In the genomic region with DNA sequence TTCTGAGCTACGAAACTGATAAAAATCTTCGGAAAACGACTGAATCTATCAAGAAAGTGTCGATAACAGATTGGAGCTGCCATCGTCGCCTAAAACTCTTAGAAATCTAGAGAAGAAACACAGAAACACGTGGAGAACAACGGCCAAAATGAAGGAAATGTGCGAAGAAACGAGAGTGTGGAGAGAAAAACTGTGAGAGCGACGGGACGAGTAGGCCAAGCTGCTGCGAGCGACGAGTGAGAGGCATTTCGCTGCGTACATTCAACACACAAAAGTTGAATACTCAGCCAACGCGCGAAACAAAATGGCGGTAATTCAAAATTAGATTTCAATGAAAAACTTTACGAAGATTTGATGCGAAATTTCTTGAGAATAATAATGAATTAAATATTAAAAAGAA, we compare ENCODE assay signal across 4 worm cellular contexts.
A peak's percentile ranks its signal among the peaks of the same experiment; 100 is the strongest.
TF ChIP-seq lines count a peak whose summit lies in the region.

No protein-coding gene starts in this region.

TF ChIP-seq in whole organism, L2 larva, 48 proteins besides CTCF, POLR2A, EP300 and RAD21 (continued from another document):
- TF ChIP-seq egl-27 (tag; optimal IDR thresholded peaks at IDR 0.05; lab: Kevin White, UChicago), result peak; percentile 64
- no peak for TF ChIP-seq ceh-82 (tag; optimal IDR thresholded peaks at IDR 0.05; lab: Kevin White, UChicago)
- TF ChIP-seq blmp-1 (tag; optimal IDR thresholded peaks at IDR 0.05; lab: Kevin White, UChicago; ENCODE audit: insufficient read depth), result peak; percentile 54
- peak; percentile 96 for TF ChIP-seq gmeb-1 (tag; optimal IDR thresholded peaks at IDR 0.05; lab: Kevin White, UChicago)
- peak; percentile 80 for TF ChIP-seq sma-3 (GFP tag; optimal IDR thresholded peaks at IDR 0.05; lab: Kevin White, UChicago)
- peak; percentile 79 for TF ChIP-seq lin-11 (tag; optimal IDR thresholded peaks at IDR 0.05; lab: Kevin White, UChicago)
- TF ChIP-seq zag-1 (tag; optimal IDR thresholded peaks at IDR 0.05; lab: Kevin White, UChicago), result peak; percentile 65
- TF ChIP-seq nhr-10 (tag; optimal IDR thresholded peaks at IDR 0.05; lab: Kevin White, UChicago), result no peak
- no peak for TF ChIP-seq nhr-23 (tag; optimal IDR thresholded peaks at IDR 0.05; lab: Kevin White, UChicago)
- peak; percentile 82 for TF ChIP-seq nhr-21 (tag; optimal IDR thresholded peaks at IDR 0.05; lab: Kevin White, UChicago)
- no peak for TF ChIP-seq nhr-11 (tag; optimal IDR thresholded peaks at IDR 0.05; lab: Kevin White, UChicago)
- no peak for TF ChIP-seq lin-39 (tag; optimal IDR thresholded peaks at IDR 0.05; lab: Kevin White, UChicago)
- TF ChIP-seq skn-1 (tag; optimal IDR thresholded peaks at IDR 0.05; lab: Kevin White, UChicago), result no peak
- no peak for TF ChIP-seq ztf-1 (GFP tag; conservative IDR thresholded peaks at IDR 0.05; lab: Robert Waterston, UW)
- peak; percentile 35 for TF ChIP-seq mab-5 (tag; optimal IDR thresholded peaks at IDR 0.05; lab: Kevin White, UChicago)

TF ChIP-seq in whole organism, L4 larva, 104 proteins besides CTCF, POLR2A, EP300 and RAD21 (continued from another document and continues in another):
- TF ChIP-seq nhr-28 (tag; optimal IDR thresholded peaks at IDR 0.05; lab: Kevin White, UChicago) (peak; percentile 83), Y5F2A.4 (GFP tag; optimal IDR thresholded peaks at IDR 0.05; lab: Kevin White, UChicago) (no peak), lin-29 (GFP tag; IDR thresholded peaks at IDR 0.05; lab: Robert Waterston, UW) (no peak), arid-1 (GFP tag; conservative IDR thresholded peaks at IDR 0.05; lab: Robert Waterston, UW) (0 out of 2 replicates have a peak, but pooled peaks have one; percentile 55), nhr-6 (tag; optimal IDR thresholded peaks at IDR 0.05; lab: Kevin White, UChicago) (peak; percentile 45), nhr-102 (tag; optimal IDR thresholded peaks at IDR 0.05; lab: Kevin White, UChicago) (peak; percentile 64), snpc-1.2 (GFP tag; IDR thresholded peaks at IDR 0.05; lab: Robert Waterston, UW) (no peak), madf-5 (GFP tag; IDR thresholded peaks at IDR 0.05; lab: Robert Waterston, UW) (no peak), mdl-1 (tag; optimal IDR thresholded peaks at IDR 0.05; lab: Kevin White, UChicago) (peak; percentile 75 to 96), zip-11 (GFP tag; IDR thresholded peaks at IDR 0.05; lab: Robert Waterston, UW) (no peak), hmg-1.1 (GFP tag; IDR thresholded peaks at IDR 0.05; lab: Robert Waterston, UW) (peak; percentile 86), dve-1 (tag; optimal IDR thresholded peaks at IDR 0.05; lab: Kevin White, UChicago; ENCODE audit: insufficient read depth) (peak; percentile 89), F10B5.3 (tag; optimal IDR thresholded peaks at IDR 0.05; lab: Kevin White, UChicago) (no peak), dmd-9 (GFP tag; IDR thresholded peaks at IDR 0.05; lab: Robert Waterston, UW) (no peak), nhr-237 (tag; optimal IDR thresholded peaks at IDR 0.05; lab: Kevin White, UChicago) (no peak), hlh-11 (tag; optimal IDR thresholded peaks at IDR 0.05; lab: Kevin White, UChicago) (peak; percentile 96), mdt-29 (GFP tag; IDR thresholded peaks at IDR 0.05; lab: Robert Waterston, UW) (no peak), ZK337.2 (GFP tag; IDR thresholded peaks at IDR 0.05; lab: Robert Waterston, UW) (no peak), daf-12 (tag; optimal IDR thresholded peaks at IDR 0.05; lab: Kevin White, UChicago) (no peak), ceh-28 (tag; optimal IDR thresholded peaks at IDR 0.05; lab: Kevin White, UChicago) (no peak), snpc-4 (tag; optimal IDR thresholded peaks at IDR 0.05; lab: Kevin White, UChicago) (no peak), vab-7 (GFP tag; IDR thresholded peaks at IDR 0.05; lab: Robert Waterston, UW) (0 out of 2 replicates have a peak, but pooled peaks have one; percentile 50), lin-38 (GFP tag; IDR thresholded peaks at IDR 0.05; lab: Robert Waterston, UW) (peak; percentile 80), spr-3 (GFP tag; optimal IDR thresholded peaks at IDR 0.05; lab: Kevin White, UChicago) (no peak), zfp-3 (GFP tag; conservative IDR thresholded peaks at IDR 0.05; lab: Robert Waterston, UW) (no peak), madf-9 (GFP tag; conservative IDR thresholded peaks at IDR 0.05; lab: Robert Waterston, UW) (peak; percentile 45; the same call in 1 of the 2 replicates), nhr-77 (tag; optimal IDR thresholded peaks at IDR 0.05; lab: Kevin White, UChicago) (peak; percentile 91), pha-4 (GFP tag; IDR thresholded peaks at IDR 0.05; lab: Robert Waterston, UW) (peak; percentile 59), pha-4 (tag; optimal IDR thresholded peaks at IDR 0.05; lab: Kevin White, UChicago) (no peak), unc-39 (tag; optimal IDR thresholded peaks at IDR 0.05; lab: Kevin White, UChicago) (no peak), pqm-1 (tag; optimal IDR thresholded peaks at IDR 0.05; lab: Kevin White, UChicago) (peak; percentile 94), daf-16 (GFP tag; optimal IDR thresholded peaks at IDR 0.05; lab: Kevin White, UChicago) (peak; percentile 40 to 61), daf-16 (tag; optimal IDR thresholded peaks at IDR 0.05; lab: Kevin White, UChicago) (peak; percentile 63), lir-3 (tag; optimal IDR thresholded peaks at IDR 0.05; lab: Kevin White, UChicago) (no peak), ces-1 (GFP tag; optimal IDR thresholded peaks at IDR 0.05; lab: Kevin White, UChicago) (no peak), ceh-32 (tag; optimal IDR thresholded peaks at IDR 0.05; lab: Kevin White, UChicago; ENCODE audit: poor library complexity) (no peak), nhr-11 (tag; optimal IDR thresholded peaks at IDR 0.05; lab: Kevin White, UChicago) (peak; percentile 86), daf-8 (GFP tag; IDR thresholded peaks at IDR 0.05; lab: Robert Waterston, UW) (no peak)

TF ChIP-seq in whole organism, late embryonic, 69 proteins besides CTCF, POLR2A, EP300 and RAD21 (continued from another document):
- TF ChIP-seq che-1 (tag; optimal IDR thresholded peaks at IDR 0.05; lab: Kevin White, UChicago), result no peak
- TF ChIP-seq odd-2 (tag; optimal IDR thresholded peaks at IDR 0.05; lab: Kevin White, UChicago), result no peak
- TF ChIP-seq nfya-1 (tag; optimal IDR thresholded peaks at IDR 0.05; lab: Kevin White, UChicago), result peak; percentile 84
- no peak for TF ChIP-seq nhr-11 (tag; optimal IDR thresholded peaks at IDR 0.05; lab: Kevin White, UChicago)
- TF ChIP-seq gmeb-2 (tag; optimal IDR thresholded peaks at IDR 0.05; lab: Kevin White, UChicago), result no peak
- no peak for TF ChIP-seq ceh-45 (GFP tag; IDR thresholded peaks at IDR 0.05; lab: Robert Waterston, UW)
- no peak for TF ChIP-seq pax-1 (tag; optimal IDR thresholded peaks at IDR 0.05; lab: Kevin White, UChicago)
- TF ChIP-seq npax-4 (tag; optimal IDR thresholded peaks at IDR 0.05; lab: Kevin White, UChicago), result no peak
- no peak for TF ChIP-seq unc-86 (tag; optimal IDR thresholded peaks at IDR 0.05; lab: Kevin White, UChicago)
- TF ChIP-seq nhr-232 (tag; optimal IDR thresholded peaks at IDR 0.05; lab: Kevin White, UChicago), result no peak
- TF ChIP-seq Y22D7AL.16 (tag; optimal IDR thresholded peaks at IDR 0.05; lab: Kevin White, UChicago), result no peak
- TF ChIP-seq tbx-7 (tag; optimal IDR thresholded peaks at IDR 0.05; lab: Kevin White, UChicago), result no peak
- TF ChIP-seq C08G9.2 (tag; optimal IDR thresholded peaks at IDR 0.05; lab: Kevin White, UChicago), result no peak
- no peak for TF ChIP-seq sox-2 (GFP tag; IDR thresholded peaks at IDR 0.05; lab: Robert Waterston, UW)
- TF ChIP-seq ceh-18 (tag; optimal IDR thresholded peaks at IDR 0.05; lab: Kevin White, UChicago), result peak; percentile 81
- TF ChIP-seq pha-4 (tag; optimal IDR thresholded peaks at IDR 0.05; lab: Kevin White, UChicago), result no peak
- no peak for TF ChIP-seq pqm-1 (tag; optimal IDR thresholded peaks at IDR 0.05; lab: Kevin White, UChicago)
- no peak for TF ChIP-seq madf-2 (tag; optimal IDR thresholded peaks at IDR 0.05; lab: Kevin White, UChicago)
- no peak for TF ChIP-seq eyg-1 (tag; optimal IDR thresholded peaks at IDR 0.05; lab: Kevin White, UChicago)
- no peak for TF ChIP-seq ceh-24 (tag; optimal IDR thresholded peaks at IDR 0.05; lab: Kevin White, UChicago)
- TF ChIP-seq pag-3 (tag; optimal IDR thresholded peaks at IDR 0.05; lab: Kevin White, UChicago; ENCODE audit: borderline replicate concordance), result no peak
- TF ChIP-seq hlh-15 (tag; optimal IDR thresholded peaks at IDR 0.05; lab: Kevin White, UChicago), result no peak
- peak; percentile 89 for TF ChIP-seq elt-2 (tag; optimal IDR thresholded peaks at IDR 0.05; lab: Kevin White, UChicago)
- TF ChIP-seq ref-2 (tag; optimal IDR thresholded peaks at IDR 0.05; lab: Kevin White, UChicago), result peak; percentile 71
- no peak for TF ChIP-seq dmd-4 (tag; optimal IDR thresholded peaks at IDR 0.05; lab: Kevin White, UChicago; ENCODE audit: borderline replicate concordance)
- TF ChIP-seq fkh-6 (tag; optimal IDR thresholded peaks at IDR 0.05; lab: Kevin White, UChicago), result no peak
- peak; percentile 56 for TF ChIP-seq hlh-8 (tag; optimal IDR thresholded peaks at IDR 0.05; lab: Kevin White, UChicago)
- no peak for TF ChIP-seq fax-1 (tag; optimal IDR thresholded peaks at IDR 0.05; lab: Kevin White, UChicago)
- TF ChIP-seq syd-9 (tag; optimal IDR thresholded peaks at IDR 0.05; lab: Kevin White, UChicago), result no peak
- TF ChIP-seq unc-55 (GFP tag; optimal IDR thresholded peaks at IDR 0.05; lab: Kevin White, UChicago), result peak; percentile 71
- TF ChIP-seq hlh-6 (tag; optimal IDR thresholded peaks at IDR 0.05; lab: Kevin White, UChicago), result no peak
- no peak for TF ChIP-seq sox-4 (tag; optimal IDR thresholded peaks at IDR 0.05; lab: Kevin White, UChicago)
- TF ChIP-seq ahr-1 (tag; optimal IDR thresholded peaks at IDR 0.05; lab: Kevin White, UChicago), result no peak
- TF ChIP-seq hlh-30 (tag; optimal IDR thresholded peaks at IDR 0.05; lab: Kevin White, UChicago; ENCODE audit: insufficient read depth), result peak; percentile 49
- TF ChIP-seq ceh-22 (tag; optimal IDR thresholded peaks at IDR 0.05; lab: Kevin White, UChicago), result no peak

TF ChIP-seq in whole organism, mixed stage, embryonic, 35 proteins besides CTCF, POLR2A, EP300 and RAD21 (continued from another document):
- TF ChIP-seq nhr-76 (tag; optimal IDR thresholded peaks at IDR 0.05; lab: Kevin White, UChicago), result no peak
- TF ChIP-seq ceh-39 (tag; optimal IDR thresholded peaks at IDR 0.05; lab: Kevin White, UChicago), result peak; percentile 28
- TF ChIP-seq tbx-8 (GFP tag; optimal IDR thresholded peaks at IDR 0.05; lab: Kevin White, UChicago), result no peak
- TF ChIP-seq lin-13 (tag; optimal IDR thresholded peaks at IDR 0.05; lab: Kevin White, UChicago), result peak; percentile 92
- TF ChIP-seq nhr-12 (tag; optimal IDR thresholded peaks at IDR 0.05; lab: Kevin White, UChicago), result no peak
- peak; percentile 3 for TF ChIP-seq M03D4.4 (tag; optimal IDR thresholded peaks at IDR 0.05; lab: Kevin White, UChicago)
- TF ChIP-seq elt-1 (tag; optimal IDR thresholded peaks at IDR 0.05; lab: Kevin White, UChicago; ENCODE audit: borderline replicate concordance, insufficient read depth), result no peak
TF ChIP-seq in whole organism, mixed stage, embryonic: peak in this region for 18.
